Worm (Caenorhabditis elegans) whole organism, young adult: Measurements from ENCODE around the gene R02D5.7.

Experiments used
- B0035.1 ChIP-seq: sonication (generic microtip); optimal IDR thresholded peaks from 2 replicates; lab custom pipeline; 2016; ENCODE audit warnings: missing genetic modification characterization, mild to moderate bottlenecking, missing compliant biosample characterization, missing genotype, missing genetic modification reagents
- B0261.1 ChIP-seq: sonication (generic microtip); optimal IDR thresholded peaks from 2 replicates; lab custom pipeline; 2016; ENCODE audit warnings: mild to moderate bottlenecking, missing genetic modification characterization, moderate library complexity, missing compliant biosample characterization
- C06A6.2 ChIP-seq: fragments of 200-800 bp; sonication (Bioruptor generic); conservative IDR thresholded peaks from 2 replicates; pipeline ENCODE4 v1.3.6; 2022; ENCODE audit warnings: missing genetic modification characterization, missing compliant biosample characterization
- F10E7.11 ChIP-seq: sonication (generic microtip); optimal IDR thresholded peaks from 2 replicates; lab custom pipeline; 2017; ENCODE audit warnings: mild to moderate bottlenecking, missing genetic modification characterization, moderate library complexity, missing compliant biosample characterization
- F23B12.7 ChIP-seq: sonication (generic microtip); optimal IDR thresholded peaks from 2 replicates; lab custom pipeline; 2017; ENCODE audit warnings: missing genetic modification characterization, mild to moderate bottlenecking, missing compliant biosample characterization, antibody characterized with exemption, moderate library complexity; ENCODE audit not compliant: insufficient read depth
- F57C9.4 ChIP-seq: sonication (generic microtip); optimal IDR thresholded peaks from 2 replicates; lab custom pipeline; 2017; ENCODE audit warnings: mild to moderate bottlenecking, missing genetic modification characterization, missing compliant biosample characterization
- K11D2.4 ChIP-seq: fragments of 200-800 bp; sonication (Bioruptor generic); IDR thresholded peaks from 2 replicates; pipeline ENCODE4 v1.3.6; 2022; ENCODE audit warnings: missing genetic modification reagents, missing genetic modification characterization, missing compliant biosample characterization
- K12H6.12 ChIP-seq: fragments of 200-800 bp; sonication (Bioruptor generic); optimal IDR thresholded peaks from 2 replicates; lab custom pipeline; 2018; ENCODE audit warnings: mild to moderate bottlenecking, missing genetic modification characterization, missing compliant biosample characterization
- T07F8.4 ChIP-seq: sonication (generic microtip); optimal IDR thresholded peaks from 2 replicates; lab custom pipeline; 2016; ENCODE audit warnings: mild to moderate bottlenecking, missing genetic modification characterization, moderate library complexity, missing compliant biosample characterization
- Y53F4B.3 ChIP-seq: fragments of 200-800 bp; sonication (Bioruptor generic); IDR thresholded peaks from 2 replicates; pipeline ENCODE4 v1.3.6; 2022; ENCODE audit warnings: missing genetic modification reagents, missing genetic modification characterization, missing compliant biosample characterization
- Y56A3A.18 ChIP-seq: fragments of 200-800 bp; sonication (Bioruptor generic); IDR thresholded peaks from 2 replicates; pipeline ENCODE4 v1.3.6; 2022; ENCODE audit warnings: missing genetic modification reagents, missing genetic modification characterization, missing compliant biosample characterization
- ama-1 ChIP-seq, 3 experiments: fragments of 150-350 bp in 1 of 3; sonication (generic microtip) in 2 of 3; optimal IDR thresholded peaks; 2 replicates each; lab custom pipeline; 2014 to 2018; ENCODE audit warnings: missing biosample characterization in 2 of 3, missing genetic modification characterization in 2 of 3, missing genetic modification reagents in 2 of 3
- aptf-3 ChIP-seq: fragments of 200-800 bp; sonication (Bioruptor generic); IDR thresholded peaks from 2 replicates; pipeline ENCODE4 v1.3.6; 2022; ENCODE audit warnings: missing genetic modification characterization, missing compliant biosample characterization
- atf-7 ChIP-seq: sonication (generic microtip); optimal IDR thresholded peaks from 2 replicates; lab custom pipeline; 2017; ENCODE audit warnings: mild to moderate bottlenecking, missing genetic modification characterization, missing compliant biosample characterization
- attf-3 ChIP-seq: fragments of 200-800 bp; sonication (Bioruptor generic); conservative IDR thresholded peaks from 2 replicates; pipeline ENCODE4 v1.3.6; 2022; ENCODE audit warnings: missing genetic modification reagents, missing genetic modification characterization, missing compliant biosample characterization
- attf-6 ChIP-seq: fragments of 200-800 bp; sonication (Bioruptor generic); IDR thresholded peaks from 2 replicates; pipeline ENCODE4 v1.3.6; 2022; ENCODE audit warnings: missing genetic modification reagents, missing genetic modification characterization, missing compliant biosample characterization
- ccch-3 ChIP-seq: fragments of 200-800 bp; sonication (Bioruptor generic); optimal IDR thresholded peaks from 2 replicates; lab custom pipeline; 2018; ENCODE audit warnings: mild to moderate bottlenecking, missing genetic modification characterization, missing compliant biosample characterization
- cebp-1 ChIP-seq, 2 experiments: fragments of 200-800 bp in 1 of 2; sonication (Bioruptor generic) in 1 of 2; sonication (generic microtip) in 1 of 2; IDR thresholded peaks in 1 of 2; optimal IDR thresholded peaks in 1 of 2; 2 replicates each; pipeline versions ENCODE4 v1.3.6 to Lab custom; 2017 to 2022; ENCODE audit warnings: missing compliant biosample characterization in 2 of 2, missing genetic modification characterization in 2 of 2, mild to moderate bottlenecking in 1 of 2, missing genetic modification reagents in 1 of 2, moderate library complexity in 1 of 2
- ceh-40 ChIP-seq: fragments of 200-800 bp; sonication (Bioruptor generic); IDR thresholded peaks from 2 replicates; pipeline ENCODE4 v1.3.6; 2022; ENCODE audit warnings: missing genetic modification characterization, missing compliant biosample characterization
- ceh-91 ChIP-seq: fragments of 200-800 bp; sonication (Bioruptor generic); IDR thresholded peaks from 2 replicates; pipeline ENCODE4 v1.3.6; 2022; ENCODE audit warnings: missing genetic modification reagents, missing genetic modification characterization, missing compliant biosample characterization
- efl-1 ChIP-seq: fragments of 150-350 bp; optimal IDR thresholded peaks from 2 replicates; lab custom pipeline; 2014; ENCODE audit warnings: missing biosample characterization, missing genetic modification reagents, missing genetic modification characterization
- egl-44 ChIP-seq: fragments of 200-800 bp; sonication (Bioruptor generic); IDR thresholded peaks from 2 replicates; pipeline ENCODE4 v1.3.6; 2022; ENCODE audit warnings: missing genetic modification reagents, missing genetic modification characterization, missing compliant biosample characterization
- ets-4 ChIP-seq: fragments of 200-800 bp; sonication (Bioruptor generic); optimal IDR thresholded peaks from 2 replicates; lab custom pipeline; 2018; ENCODE audit warnings: mild to moderate bottlenecking, missing genetic modification characterization, missing compliant biosample characterization
- hmg-20 ChIP-seq: fragments of 200-800 bp; sonication (Bioruptor generic); IDR thresholded peaks from 2 replicates; pipeline ENCODE4 v1.3.6; 2022; ENCODE audit warnings: missing genetic modification reagents, missing genetic modification characterization, missing compliant biosample characterization
- lag-1 ChIP-seq: fragments of 200-800 bp; sonication (Bioruptor generic); IDR thresholded peaks from 2 replicates; pipeline ENCODE4 v1.3.6; 2022; ENCODE audit warnings: missing genetic modification reagents, missing genetic modification characterization, missing compliant biosample characterization
- lin-54 ChIP-seq: fragments of 200-800 bp; sonication (Bioruptor generic); optimal IDR thresholded peaks from 2 replicates; lab custom pipeline; 2018; ENCODE audit warnings: mild to moderate bottlenecking, missing genetic modification characterization, missing compliant biosample characterization
- lsl-1 ChIP-seq: fragments of 200-800 bp; sonication (Bioruptor generic); optimal IDR thresholded peaks from 2 replicates; lab custom pipeline; 2018; ENCODE audit warnings: mild to moderate bottlenecking, missing genetic modification characterization, moderate library complexity, missing compliant biosample characterization
- lsy-27 ChIP-seq: sonication (generic microtip); optimal IDR thresholded peaks from 2 replicates; lab custom pipeline; 2017; ENCODE audit warnings: missing genetic modification characterization, mild to moderate bottlenecking, missing compliant biosample characterization, antibody characterized with exemption, missing genotype, borderline replicate concordance; ENCODE audit not compliant: insufficient read depth
- madf-8 ChIP-seq: fragments of 200-800 bp; sonication (Bioruptor generic); conservative IDR thresholded peaks from 2 replicates; pipeline ENCODE4 v1.3.6; 2022; ENCODE audit warnings: missing genetic modification reagents, missing genetic modification characterization, missing compliant biosample characterization
- mel-28 ChIP-seq: sonication (generic microtip); optimal IDR thresholded peaks from 2 replicates; lab custom pipeline; 2016; ENCODE audit warnings: borderline replicate concordance, mild to moderate bottlenecking, missing genetic modification characterization, missing compliant biosample characterization
- mxl-1 ChIP-seq: sonication (generic microtip); optimal IDR thresholded peaks from 2 replicates; lab custom pipeline; 2016; ENCODE audit warnings: missing genetic modification characterization, missing compliant biosample characterization
- nfya-2 ChIP-seq: fragments of 200-800 bp; sonication (Bioruptor generic); IDR thresholded peaks from 2 replicates; pipeline ENCODE4 v1.3.6; 2022; ENCODE audit warnings: missing genetic modification reagents, missing genetic modification characterization, missing compliant biosample characterization
- nhr-27 ChIP-seq: fragments of 200-800 bp; sonication (Bioruptor generic); optimal IDR thresholded peaks from 2 replicates; lab custom pipeline; 2018; ENCODE audit warnings: mild to moderate bottlenecking, missing genetic modification characterization, moderate library complexity, missing compliant biosample characterization
- nhr-90 ChIP-seq: sonication (generic microtip); optimal IDR thresholded peaks from 2 replicates; lab custom pipeline; 2016; ENCODE audit warnings: missing genotype, mild to moderate bottlenecking, missing genetic modification characterization, missing compliant biosample characterization
- pha-4 ChIP-seq: fragments of 150-350 bp; sonication (generic microtip); optimal IDR thresholded peaks from 2 replicates; lab custom pipeline; 2014; ENCODE audit warnings: missing biosample characterization, missing genetic modification reagents, missing genetic modification characterization
- repo-1 ChIP-seq: sonication (generic microtip); optimal IDR thresholded peaks from 2 replicates; lab custom pipeline; 2017; ENCODE audit warnings: mild to moderate bottlenecking, missing genetic modification characterization, missing compliant biosample characterization
- rpc-1 ChIP-seq, 2 experiments: fragments of 150-350 bp in 1 of 2; sonication (generic microtip) in 1 of 2; optimal IDR thresholded peaks; 2 replicates each; lab custom pipeline; 2014 to 2018; ENCODE audit warnings: missing biosample characterization in 1 of 2, missing genetic modification characterization in 1 of 2, missing genetic modification reagents in 1 of 2, missing genotype in 1 of 2
- sdz-38 ChIP-seq: sonication (generic microtip); optimal IDR thresholded peaks from 2 replicates; lab custom pipeline; 2016; ENCODE audit warnings: missing genotype, missing genetic modification characterization, missing compliant biosample characterization
- sea-2 ChIP-seq: fragments of 200-800 bp; sonication (Bioruptor generic); IDR thresholded peaks from 2 replicates; pipeline ENCODE4 v1.3.6; 2022; ENCODE audit warnings: missing genetic modification characterization, missing compliant biosample characterization
- snpc-1.1 ChIP-seq: sonication (generic microtip); optimal IDR thresholded peaks from 2 replicates; lab custom pipeline; 2017; ENCODE audit warnings: missing genetic modification characterization, mild to moderate bottlenecking, missing compliant biosample characterization, antibody characterized with exemption, moderate library complexity, missing genotype, missing genetic modification reagents; ENCODE audit not compliant: insufficient read depth
- snpc-1.3 ChIP-seq: sonication (generic microtip); optimal IDR thresholded peaks from 2 replicates; lab custom pipeline; 2017; ENCODE audit warnings: missing genetic modification characterization, mild to moderate bottlenecking, missing compliant biosample characterization, antibody characterized with exemption, moderate library complexity, missing genotype, missing genetic modification reagents; ENCODE audit not compliant: insufficient read depth
- sptf-2 ChIP-seq: fragments of 200-800 bp; sonication (Bioruptor generic); optimal IDR thresholded peaks from 2 replicates; lab custom pipeline; 2018; ENCODE audit warnings: mild to moderate bottlenecking, missing genetic modification characterization, missing compliant biosample characterization
- tbx-9 ChIP-seq: sonication (generic microtip); optimal IDR thresholded peaks from 2 replicates; lab custom pipeline; 2016; ENCODE audit warnings: borderline replicate concordance, missing genetic modification characterization, inconsistent platforms, missing compliant biosample characterization
- xnd-1 ChIP-seq: sonication (generic microtip); optimal IDR thresholded peaks from 2 replicates; lab custom pipeline; 2016; ENCODE audit warnings: missing genotype, missing genetic modification reagents, missing genetic modification characterization, missing compliant biosample characterization
- zim-3 ChIP-seq: sonication (generic microtip); optimal IDR thresholded peaks from 2 replicates; lab custom pipeline; 2017; ENCODE audit warnings: mild to moderate bottlenecking, missing genetic modification characterization, moderate library complexity, missing compliant biosample characterization
- ztf-18 ChIP-seq: sonication (generic microtip); optimal IDR thresholded peaks from 2 replicates; lab custom pipeline; 2016; ENCODE audit warnings: missing genotype, mild to moderate bottlenecking, missing genetic modification characterization, missing compliant biosample characterization
- ztf-25 ChIP-seq: fragments of 200-800 bp; sonication (Bioruptor generic); IDR thresholded peaks from 2 replicates; pipeline ENCODE4 v1.3.6; 2022; ENCODE audit warnings: missing genetic modification reagents, missing genetic modification characterization, missing compliant biosample characterization
- ztf-6 ChIP-seq: fragments of 200-800 bp; sonication (Bioruptor generic); IDR thresholded peaks from 2 replicates; pipeline ENCODE4 v1.3.6; 2022; ENCODE audit warnings: missing genetic modification reagents, missing genetic modification characterization, missing compliant biosample characterization

R02D5.7 gene

DNA sequence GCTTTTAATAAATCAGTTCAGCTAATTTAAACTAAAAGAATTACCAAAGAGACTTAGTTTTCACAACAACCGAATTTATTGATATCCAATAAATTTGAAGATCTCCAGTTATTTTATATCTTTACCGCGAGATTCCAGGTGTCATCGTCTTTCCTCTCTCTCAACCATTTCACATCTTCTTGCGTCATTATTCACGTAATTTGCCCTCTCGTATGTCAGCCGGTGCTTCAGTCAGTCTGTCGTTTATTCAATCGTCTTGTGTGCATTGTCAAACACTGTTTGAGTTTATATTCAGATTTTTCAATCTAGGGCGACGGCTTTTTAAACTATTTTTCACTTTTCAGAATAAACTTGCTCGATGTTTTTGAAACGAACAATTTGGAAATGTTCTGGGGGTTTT is 43.9 kb downstream of the R02D5.7 start:
- no peak for TF ChIP-seq F23B12.7
- no peak for TF ChIP-seq attf-6 (GFP tag; lab: Robert Waterston, UW)
- TF ChIP-seq repo-1, result no peak
- no peak for TF ChIP-seq sptf-2 (GFP tag; lab: Kevin White, UChicago)
- no peak for TF ChIP-seq sea-2 (GFP tag; lab: Robert Waterston, UW)
- no peak for TF ChIP-seq xnd-1
- no peak for TF ChIP-seq zim-3 (tag; lab: Kevin White, UChicago)
- no peak for TF ChIP-seq tbx-9
- no peak for TF ChIP-seq egl-44
- no peak for TF ChIP-seq mxl-1
- TF ChIP-seq pha-4, result no peak
- no peak for TF ChIP-seq snpc-1.1 (tag; lab: Kevin White, UChicago)
- TF ChIP-seq attf-3 (GFP tag; lab: Robert Waterston, UW), result no peak
- TF ChIP-seq F10E7.11, result no peak
- no peak for TF ChIP-seq madf-8 (GFP tag; lab: Robert Waterston, UW)
- no peak for TF ChIP-seq lsy-27 (tag; lab: Kevin White, UChicago)
- no peak for TF ChIP-seq lin-54
- no peak for TF ChIP-seq aptf-3
- TF ChIP-seq ccch-3 (GFP tag; lab: Kevin White, UChicago), result no peak

DNA sequence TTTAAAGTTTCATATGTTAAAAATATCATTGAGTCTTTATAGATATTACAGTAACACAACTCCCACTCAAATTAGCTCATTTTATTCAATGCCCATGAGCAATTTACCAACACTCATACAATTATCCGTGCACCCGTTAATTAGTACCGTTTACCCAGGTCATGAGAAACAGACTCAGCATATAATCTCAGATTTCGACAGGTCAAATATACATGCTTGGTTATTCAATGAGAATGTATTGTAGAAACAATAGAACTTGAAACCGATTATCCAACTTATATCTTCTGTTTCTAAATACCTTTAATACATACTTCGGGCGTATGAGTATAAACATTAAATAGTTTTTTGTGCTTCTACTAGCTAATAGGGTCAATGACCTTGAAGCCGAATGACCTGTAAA is 45.1 kb downstream of the R02D5.7 start:
- no peak for TF ChIP-seq snpc-1.3 (tag; lab: Kevin White, UChicago)
- no peak for TF ChIP-seq nhr-27 (tag; lab: Kevin White, UChicago)
- TF ChIP-seq Y56A3A.18 (GFP tag; lab: Robert Waterston, UW), result no peak
- TF ChIP-seq ceh-91 (GFP tag; lab: Robert Waterston, UW), result no peak
- TF ChIP-seq K12H6.12, result no peak
- TF ChIP-seq ztf-6, result no peak
- TF ChIP-seq ceh-40 (GFP tag; lab: Robert Waterston, UW), result no peak
- no peak for TF ChIP-seq sdz-38
- no peak for TF ChIP-seq K11D2.4 (GFP tag; lab: Robert Waterston, UW)
- TF ChIP-seq B0261.1, result no peak
- no peak for TF ChIP-seq B0035.1
- TF ChIP-seq F57C9.4 (tag; lab: Kevin White, UChicago), result no peak
- TF ChIP-seq ets-4 (GFP tag; lab: Kevin White, UChicago), result no peak
- no peak for TF ChIP-seq lsl-1
- no peak for TF ChIP-seq rpc-1 (optimal IDR thresholded peaks at IDR 0.05; lab: Kevin White, UChicago)
- no peak for TF ChIP-seq rpc-1 (tag; optimal IDR thresholded peaks at IDR 0.05; lab: Kevin White, UChicago)

DNA sequence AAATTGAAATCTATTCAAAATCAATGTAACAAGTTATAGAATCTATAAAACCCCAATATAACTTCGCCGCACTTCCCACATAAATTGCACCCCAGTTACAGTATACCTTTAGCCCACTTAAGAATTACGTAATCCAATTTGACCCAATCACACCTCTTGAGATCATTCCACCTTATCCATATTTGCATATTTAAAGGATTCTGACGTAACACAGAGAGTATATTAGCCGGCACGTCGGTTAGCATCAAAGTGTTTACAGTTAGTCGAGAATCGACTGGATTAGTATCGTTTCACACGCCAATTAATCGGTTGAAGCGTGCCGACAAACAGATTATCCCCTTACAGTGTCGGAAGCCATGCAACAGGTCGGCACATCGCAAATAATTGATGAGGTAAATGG is 47.7 kb downstream of the R02D5.7 start:
- TF ChIP-seq hmg-20 (GFP tag; lab: Robert Waterston, UW) (no peak), nfya-2 (no peak), sdz-38 (no peak), C06A6.2 (no peak), ama-1 (optimal IDR thresholded peaks at IDR 0.05; lab: Kevin White, UChicago) (no peak), ama-1 (GFP tag; optimal IDR thresholded peaks at IDR 0.05; lab: Kevin White, UChicago) (no peak), mel-28 (tag; lab: Kevin White, UChicago) (no peak), attf-3 (GFP tag; lab: Robert Waterston, UW) (no peak), atf-7 (tag; lab: Kevin White, UChicago) (no peak), nhr-90 (no peak), ztf-18 (tag; lab: Kevin White, UChicago) (no peak), efl-1 (GFP tag; lab: Kevin White, UChicago) (no peak), egl-44 (no peak), Y53F4B.3 (GFP tag; lab: Robert Waterston, UW) (no peak), T07F8.4 (no peak), ztf-25 (GFP tag; lab: Robert Waterston, UW) (no peak), lag-1 (GFP tag; lab: Robert Waterston, UW) (no peak), cebp-1 (GFP tag; IDR thresholded peaks at IDR 0.05; lab: Robert Waterston, UW) (no peak), cebp-1 (tag; optimal IDR thresholded peaks at IDR 0.05; lab: Kevin White, UChicago) (no peak)
